Worm (Caenorhabditis elegans): Measurements from ENCODE around the gene F56A8.3.

- TF ChIP-seq ets-4 (GFP tag; optimal IDR thresholded peaks at IDR 0.05): no peak
- no peak for TF ChIP-seq tbx-9 (tag; optimal IDR thresholded peaks at IDR 0.05; ENCODE audit: borderline replicate concordance)
- no peak for TF ChIP-seq ceh-58 (GFP tag; IDR thresholded peaks at IDR 0.05)
- no peak for TF ChIP-seq Y67H2A.10 (GFP tag; conservative IDR thresholded peaks at IDR 0.05)
- no peak for TF ChIP-seq F49E8.2 (tag; optimal IDR thresholded peaks at IDR 0.05; ENCODE audit: insufficient read depth)
Measured at ce11 chrIII:13213111-13213510, 43.6 kb upstream of the F56A8.3 start.

All from whole organism, young adult.